Fruit fly (Drosophila melanogaster) whole organism, embryonic: ENCODE results near the gene dgt1.

Source experiments
- BEAF-32 ChIP-seq: fragments of 200-800 bp; sonication (Bioruptor generic); optimal IDR thresholded peaks from 3 replicates; lab custom pipeline; 2017; ENCODE audit warnings: missing biosample characterization, missing genetic modification characterization, mild to moderate bottlenecking, moderate library complexity, missing genetic modification reagents
- Bgb ChIP-seq: fragments of 200-800 bp; sonication (Bioruptor generic); IDR thresholded peaks from 2 replicates; pipeline ENCODE4 v1.3.6; 2022; ENCODE audit warnings: missing biosample characterization, missing genetic modification characterization; ENCODE audit not compliant: partially characterized antibody
- CG10209 ChIP-seq: fragments of 200-800 bp; sonication (Bioruptor generic); optimal IDR thresholded peaks from 3 replicates; lab custom pipeline; 2017; ENCODE audit warnings: missing biosample characterization, mild to moderate bottlenecking, missing genetic modification characterization, missing genetic modification reagents
- CG10267 ChIP-seq: fragments of 200-800 bp; sonication (Bioruptor generic); optimal IDR thresholded peaks from 2 replicates; lab custom pipeline; 2018; ENCODE audit warnings: missing biosample characterization, mild to moderate bottlenecking, missing genetic modification characterization, moderate library complexity
- CG10274 ChIP-seq: fragments of 200-800 bp; sonication (Bioruptor generic); optimal IDR thresholded peaks from 3 replicates; lab custom pipeline; 2017; ENCODE audit warnings: missing biosample characterization, mild to moderate bottlenecking, missing genetic modification characterization
- CG14710 ChIP-seq: fragments of 200-800 bp; sonication (Bioruptor generic); optimal IDR thresholded peaks from 3 replicates; lab custom pipeline; 2019; ENCODE audit warnings: missing biosample characterization, mild to moderate bottlenecking, missing genetic modification characterization, moderate library complexity
- CG18599 ChIP-seq: fragments of 200-800 bp; sonication (Bioruptor generic); optimal IDR thresholded peaks from 3 replicates; lab custom pipeline; 2017; ENCODE audit warnings: missing biosample characterization, missing genetic modification characterization, mild to moderate bottlenecking, moderate library complexity, missing genetic modification reagents
- CG3065 ChIP-seq: fragments of 200-800 bp; sonication (Bioruptor generic); optimal IDR thresholded peaks from 2 replicates; lab custom pipeline; 2016; ENCODE audit warnings: missing biosample characterization, missing genetic modification characterization
- CG4617 ChIP-seq: fragments of 200-800 bp; sonication (Bioruptor generic); optimal IDR thresholded peaks from 3 replicates; lab custom pipeline; 2016; ENCODE audit warnings: missing biosample characterization, missing genetic modification characterization, borderline replicate concordance
- CG4730 ChIP-seq: fragments of 200-800 bp; sonication (Bioruptor generic); IDR thresholded peaks from 2 replicates; pipeline ENCODE4 v1.3.6; 2022; ENCODE audit warnings: missing biosample characterization, missing genetic modification characterization
- CG4820 ChIP-seq: fragments of 200-800 bp; sonication (Bioruptor generic); optimal IDR thresholded peaks from 3 replicates; lab custom pipeline; 2016; ENCODE audit warnings: missing biosample characterization, missing genetic modification characterization
- CG5953 ChIP-seq: fragments of 200-800 bp; sonication (Bioruptor generic); IDR thresholded peaks from 2 replicates; pipeline ENCODE4 v1.3.6; 2022; ENCODE audit warnings: missing biosample characterization, missing genetic modification characterization
- CG6175 ChIP-seq: fragments of 200-800 bp; sonication (Bioruptor generic); IDR thresholded peaks from 3 replicates; pipeline ENCODE4 v1.3.6; 2022; ENCODE audit warnings: missing biosample characterization, missing genetic modification characterization
- CG6791 ChIP-seq: fragments of 200-800 bp; sonication (Bioruptor generic); IDR thresholded peaks from 3 replicates; pipeline ENCODE4 v1.3.6; 2022; ENCODE audit warnings: missing biosample characterization, missing genetic modification characterization; ENCODE audit not compliant: partially characterized antibody
- CG8924 ChIP-seq: fragments of 200-800 bp; optimal IDR thresholded peaks from 3 replicates; lab custom pipeline; 2019; ENCODE audit warnings: missing biosample characterization, mild to moderate bottlenecking, missing genetic modification characterization, moderate library complexity
- CG9932 ChIP-seq: fragments of 200-800 bp; sonication (Bioruptor generic); IDR thresholded peaks from 2 replicates; pipeline ENCODE4 v1.3.6; 2022; ENCODE audit warnings: missing biosample characterization, missing genetic modification characterization
- D19A ChIP-seq: fragments of 200-800 bp; optimal IDR thresholded peaks from 3 replicates; lab custom pipeline; 2019; ENCODE audit warnings: missing biosample characterization, mild to moderate bottlenecking, missing genetic modification characterization, moderate library complexity
- Dp ChIP-seq: fragments of 200-800 bp; sonication (Bioruptor generic); optimal IDR thresholded peaks from 2 replicates; lab custom pipeline; 2018; ENCODE audit warnings: missing biosample characterization, mild to moderate bottlenecking, missing genetic modification characterization, moderate library complexity
- Eip74EF ChIP-seq, 2 experiments: fragments of 200-800 bp in 1 of 2; fragments of >200 bp in 1 of 2; sonication (Bioruptor generic) in 1 of 2; optimal IDR thresholded peaks; 2 replicates each; lab custom pipeline; 2017 to 2019; ENCODE audit warnings: missing biosample characterization in 2 of 2, missing genetic modification characterization in 2 of 2, mild to moderate bottlenecking in 1 of 2, moderate library complexity in 1 of 2
- Ets97D ChIP-seq: fragments of 200-800 bp; sonication (Bioruptor generic); optimal IDR thresholded peaks from 3 replicates; lab custom pipeline; 2016; ENCODE audit warnings: missing biosample characterization, missing genetic modification characterization
- NFAT ChIP-seq: fragments of 200-800 bp; sonication (Bioruptor generic); IDR thresholded peaks from 2 replicates; pipeline ENCODE4 v1.3.6; 2022; ENCODE audit warnings: missing biosample characterization, missing genetic modification characterization
- Opbp ChIP-seq: fragments of 200-800 bp; sonication (Bioruptor generic); IDR thresholded peaks from 3 replicates; pipeline ENCODE4 v1.3.6; 2022; ENCODE audit warnings: missing biosample characterization, missing genetic modification characterization; ENCODE audit not compliant: partially characterized antibody
- Optix ChIP-seq: fragments of 200-800 bp; sonication (Bioruptor generic); IDR thresholded peaks from 3 replicates; pipeline ENCODE4 v1.3.6; 2022; ENCODE audit warnings: missing biosample characterization, missing genetic modification characterization
- Sin3A ChIP-seq: fragments of >200 bp; optimal IDR thresholded peaks from 2 replicates; lab custom pipeline; 2018
- Sry-δ ChIP-seq: fragments of 200-800 bp; sonication (Bioruptor generic); optimal IDR thresholded peaks from 2 replicates; lab custom pipeline; 2016; ENCODE audit warnings: missing biosample characterization, missing genetic modification characterization
- Xbp1 ChIP-seq: fragments of 200-800 bp; sonication (Bioruptor generic); optimal IDR thresholded peaks from 3 replicates; lab custom pipeline; 2016; ENCODE audit warnings: missing biosample characterization, mild to moderate bottlenecking, missing genetic modification characterization
- amos ChIP-seq: fragments of 200-800 bp; sonication (Bioruptor generic); IDR thresholded peaks from 2 replicates; pipeline ENCODE4 v1.3.6; 2022; ENCODE audit warnings: missing biosample characterization, missing genetic modification characterization; ENCODE audit not compliant: partially characterized antibody
- aop ChIP-seq: fragments of 200-800 bp; sonication (Bioruptor generic); IDR thresholded peaks from 2 replicates; pipeline ENCODE4 v1.3.6; 2022; ENCODE audit warnings: missing biosample characterization, missing genetic modification characterization
- bbx ChIP-seq: fragments of 200-800 bp; sonication (Bioruptor generic); IDR thresholded peaks from 2 replicates; pipeline ENCODE4 v1.3.6; 2022; ENCODE audit warnings: missing biosample characterization, missing genetic modification characterization; ENCODE audit not compliant: partially characterized antibody
- chinmo ChIP-seq: fragments of 200-800 bp; sonication (Bioruptor generic); IDR thresholded peaks from 4 replicates; pipeline ENCODE4 v1.3.6; 2022; ENCODE audit warnings: missing biosample characterization, missing genetic modification characterization; ENCODE audit not compliant: partially characterized antibody
- ci ChIP-seq: fragments of 200-800 bp; sonication (Bioruptor generic); IDR thresholded peaks from 3 replicates; pipeline ENCODE4 v1.3.6; 2022; ENCODE audit warnings: missing biosample characterization, missing genetic modification characterization
- corto ChIP-seq: fragments of 200-800 bp; sonication (Bioruptor generic); optimal IDR thresholded peaks from 2 replicates; lab custom pipeline; 2016; ENCODE audit warnings: missing biosample characterization, mild to moderate bottlenecking, missing genetic modification characterization, moderate library complexity
- crp ChIP-seq, 2 experiments: fragments of 200-800 bp; sonication (Bioruptor generic); optimal IDR thresholded peaks; 2 replicates in 1 of 2; 3 replicates in 1 of 2; lab custom pipeline; 2017; ENCODE audit warnings: missing biosample characterization in 2 of 2, missing genetic modification characterization in 2 of 2, mild to moderate bottlenecking in 1 of 2, moderate library complexity in 1 of 2
- en ChIP-seq: fragments of 200-800 bp; sonication (Bioruptor generic); optimal IDR thresholded peaks from 2 replicates; lab custom pipeline; 2016; ENCODE audit warnings: missing biosample characterization, missing genetic modification characterization
- fd64A ChIP-seq: fragments of 200-800 bp; sonication (Bioruptor generic); optimal IDR thresholded peaks from 3 replicates; lab custom pipeline; 2018; ENCODE audit warnings: missing biosample characterization, mild to moderate bottlenecking, missing genetic modification characterization
- fru ChIP-seq: fragments of >200 bp; optimal IDR thresholded peaks from 2 replicates; lab custom pipeline; 2017
- grn ChIP-seq: fragments of 200-800 bp; sonication (Bioruptor generic); optimal IDR thresholded peaks from 3 replicates; lab custom pipeline; 2017; ENCODE audit warnings: missing biosample characterization, missing genetic modification characterization
- lilli ChIP-seq: fragments of 200-800 bp; sonication (Bioruptor generic); optimal IDR thresholded peaks from 3 replicates; lab custom pipeline; 2016; ENCODE audit warnings: missing biosample characterization, missing genetic modification characterization
- lov ChIP-seq, 2 experiments: fragments of 200-800 bp in 1 of 2; fragments of >200 bp in 1 of 2; sonication (Bioruptor generic) in 1 of 2; IDR thresholded peaks in 1 of 2; optimal IDR thresholded peaks in 1 of 2; 2 replicates in 1 of 2; 3 replicates in 1 of 2; pipeline versions ENCODE4 v1.3.6 to Lab custom; 2017 to 2022; ENCODE audit warnings: missing biosample characterization in 1 of 2, missing genetic modification characterization in 1 of 2
- nerfin-2 ChIP-seq: fragments of 200-800 bp; sonication (Bioruptor generic); IDR thresholded peaks from 2 replicates; pipeline ENCODE4 v1.3.6; 2022; ENCODE audit warnings: missing biosample characterization, missing genetic modification characterization; ENCODE audit not compliant: partially characterized antibody
- ranshi ChIP-seq: fragments of 200-800 bp; sonication (Bioruptor generic); IDR thresholded peaks from 2 replicates; pipeline ENCODE4 v1.3.6; 2022; ENCODE audit warnings: missing biosample characterization, missing genetic modification characterization
- tap ChIP-seq: fragments of 200-800 bp; optimal IDR thresholded peaks from 3 replicates; lab custom pipeline; 2019; ENCODE audit warnings: missing biosample characterization, mild to moderate bottlenecking, missing genetic modification characterization, moderate library complexity
- vnd ChIP-seq: fragments of 200-800 bp; sonication (Bioruptor generic); IDR thresholded peaks from 3 replicates; pipeline ENCODE4 v1.3.6; 2022; ENCODE audit warnings: missing biosample characterization, missing genetic modification characterization; ENCODE audit not compliant: partially characterized antibody
- zen ChIP-seq: fragments of 200-800 bp; sonication (Bioruptor generic); optimal IDR thresholded peaks from 3 replicates; lab custom pipeline; 2018; ENCODE audit warnings: missing biosample characterization, mild to moderate bottlenecking, missing genetic modification characterization, moderate library complexity

dgt1 gene

DNA sequence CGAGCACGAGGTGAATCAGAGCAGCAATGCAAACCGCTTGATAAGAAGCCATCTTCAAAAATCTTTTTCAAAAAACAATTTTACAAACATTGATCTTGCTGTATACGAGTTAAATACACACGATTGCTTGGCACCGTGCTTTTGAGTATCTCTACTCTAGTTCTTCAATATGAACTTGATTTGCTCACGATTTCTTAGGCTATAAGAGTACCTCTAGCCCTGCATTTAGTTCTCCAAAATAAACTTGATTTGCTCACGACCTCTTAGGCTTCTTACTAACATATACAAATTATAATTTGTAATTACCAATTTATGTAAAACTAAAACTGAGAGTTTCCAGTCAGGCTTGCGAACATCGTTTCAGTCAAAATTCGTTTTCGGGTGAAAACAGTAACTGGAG is 21.1 kb downstream of the dgt1 start, which contains the start of gene CG42592:
Gene CG42592, minus strand, starts transcription at position 101 of the 400 bp plus-strand sequence.
- TF ChIP-seq Sin3A (lab: Kevin White, UChicago) (no peak), en (no peak), CG4730 (GFP tag; lab: Robert Waterston, UW) (no peak), fd64A (GFP tag; lab: Kevin White, UChicago) (no peak), NFAT (no peak)

DNA sequence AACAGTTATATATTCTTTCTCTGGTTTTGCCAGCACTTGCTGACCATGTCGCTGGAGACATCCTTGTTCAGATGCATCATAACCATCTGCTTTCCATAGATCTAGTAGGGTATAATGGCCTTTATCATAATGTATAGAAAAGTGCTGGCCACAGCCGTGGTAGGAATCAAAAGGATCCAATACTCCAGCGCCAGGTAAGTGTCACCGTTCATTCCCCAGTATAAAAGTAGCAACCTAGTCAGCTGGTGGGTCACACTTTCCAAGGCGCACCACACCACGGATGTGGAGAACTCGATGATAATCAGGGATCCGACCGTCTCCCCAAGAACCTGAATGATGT is 21.6 kb downstream of the dgt1 start, which contains the start of gene Prtl99C:
Gene Prtl99C, plus strand, starts transcription at position 241 of the 340 bp plus-strand sequence.
- TF ChIP-seq aop (GFP tag; lab: Robert Waterston, UW) (no peak), CG10274 (GFP tag; lab: Kevin White, UChicago) (no peak), lov (optimal IDR thresholded peaks at IDR 0.05; lab: Kevin White, UChicago) (no peak), lov (GFP tag; IDR thresholded peaks at IDR 0.05; lab: Robert Waterston, UW) (no peak), CG4820 (GFP tag; lab: Kevin White, UChicago) (no peak), Bgb (no peak), CG18599 (no peak), D19A (no peak)

DNA sequence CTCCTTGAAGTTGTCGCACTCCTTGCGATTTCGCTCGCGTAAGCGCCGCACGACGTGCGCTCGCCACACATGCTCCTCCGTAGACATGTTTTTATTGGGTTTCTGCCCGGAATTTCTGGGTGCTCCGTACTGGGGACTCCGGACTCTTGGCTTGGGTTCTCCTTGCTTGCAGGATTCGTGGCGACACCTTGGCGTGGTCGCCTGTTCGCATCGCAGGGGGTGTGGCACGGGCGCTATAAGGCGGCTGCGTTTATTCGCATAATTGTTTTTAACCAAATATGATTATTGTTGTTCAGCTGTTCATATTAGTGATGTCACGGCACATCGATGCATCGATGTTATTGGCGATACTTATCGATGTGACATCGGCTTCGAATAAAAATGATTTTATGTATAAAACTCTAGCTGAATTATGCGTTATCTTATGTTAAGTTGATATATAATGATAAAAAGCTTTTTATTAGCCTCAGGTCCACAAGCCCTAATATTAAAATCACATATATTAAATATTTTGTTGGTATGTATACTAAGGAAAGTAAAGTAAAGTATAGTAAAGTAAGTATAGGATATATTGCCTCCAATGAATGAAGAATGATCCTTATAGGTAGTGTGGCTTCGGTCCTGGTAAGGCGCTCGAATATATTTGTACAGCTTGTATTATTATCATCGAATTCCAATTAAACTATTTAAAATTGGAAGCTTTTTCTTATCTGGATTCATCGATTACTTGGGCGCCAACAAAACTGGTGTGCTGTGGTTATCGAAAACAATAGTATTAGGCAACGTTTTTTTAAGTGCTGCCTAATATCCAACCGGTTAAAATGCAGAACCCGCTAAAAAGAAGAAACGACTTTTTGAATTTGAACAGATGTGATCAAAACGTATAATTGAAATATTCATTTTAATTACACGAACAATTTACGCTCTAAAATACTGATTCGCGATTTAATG is 22.3 kb downstream of the dgt1 start, which contains the start of gene Atg16:
Gene Atg16, minus strand, starts transcription at position 343 of the 951 bp plus-strand sequence.
- TF ChIP-seq tap (tag; lab: Kevin White, UChicago) (no peak), CG3065 (GFP tag; lab: Kevin White, UChicago) (no peak), ranshi (GFP tag; lab: Robert Waterston, UW) (0 out of 2 replicates have a peak, but pooled peaks have one; percentile 16), lilli (GFP tag; lab: Kevin White, UChicago) (peak; percentile 15), CG6791 (GFP tag; lab: Robert Waterston, UW) (peak; percentile 96), Opbp (GFP tag; lab: Robert Waterston, UW) (peak; percentile 95), CG10209 (GFP tag; lab: Kevin White, UChicago) (no peak), Eip74EF (GFP tag; optimal IDR thresholded peaks at IDR 0.05; lab: Kevin White, UChicago) (no peak), ci (GFP tag; lab: Robert Waterston, UW) (0 out of 3 replicates have a peak, but pooled peaks have one; percentile 18), CG6175 (peak; percentile 18; the same call in 1 of the 3 replicates), vnd (GFP tag; lab: Robert Waterston, UW) (peak; percentile 94), BEAF-32 (peak; percentile 89), amos (GFP tag; lab: Robert Waterston, UW) (peak; percentile 95), chinmo (GFP tag; lab: Robert Waterston, UW) (peak; percentile 97), CG4617 (GFP tag; lab: Kevin White, UChicago) (peak; percentile 39), Ets97D (GFP tag; lab: Kevin White, UChicago) (peak; percentile 22), Dp (GFP tag; lab: Kevin White, UChicago) (peak; percentile 90), Xbp1 (GFP tag; lab: Kevin White, UChicago) (no peak), Sry-δ (peak; percentile 81), Bgb (peak; percentile 92), nerfin-2 (GFP tag; lab: Robert Waterston, UW) (peak; percentile 87), corto (GFP tag; lab: Kevin White, UChicago) (peak; percentile 19), zen (tag; lab: Kevin White, UChicago) (peak; percentile 81), CG9932 (GFP tag; lab: Robert Waterston, UW) (peak; percentile 48), crp (GFP tag; optimal IDR thresholded peaks at IDR 0.05; lab: Kevin White, UChicago) (peak in 1 of 2 experiments; percentile 78), CG5953 (GFP tag; lab: Robert Waterston, UW) (0 out of 2 replicates have a peak, but pooled peaks have one; percentile 16), CG8924 (tag; lab: Kevin White, UChicago) (peak; percentile 17), CG10267 (peak; percentile 90), grn (peak; percentile 17), CG14710 (tag; lab: Kevin White, UChicago) (peak; percentile 38), bbx (peak; percentile 95), fru (lab: Kevin White, UChicago) (no peak), Optix (GFP tag; lab: Robert Waterston, UW) (no peak)
